Fruit fly (Drosophila melanogaster) whole organism, embryonic: ENCODE results near the gene Ythdf.

Source experiments
- ara ChIP-seq: fragments of 200-800 bp; sonication (Bioruptor generic); IDR thresholded peaks from 2 replicates; pipeline ENCODE4 v1.3.6; 2022; ENCODE audit warnings: missing biosample characterization, missing genetic modification characterization
- sna ChIP-seq: fragments of 200-800 bp; sonication (Bioruptor generic); IDR thresholded peaks from 2 replicates; pipeline ENCODE4 v1.3.6; 2022; ENCODE audit warnings: missing biosample characterization, missing genetic modification characterization; ENCODE audit not compliant: partially characterized antibody

dm6 chr3R:25023056-25023455 is 16.0 kb downstream of the Ythdf start, which contains the start of gene beta4GalT7:
- no peak for TF ChIP-seq ara (GFP tag; lab: Robert Waterston, UW)
- TF ChIP-seq sna: no peak; the same call in 1 of the 2 replicates
